Worm (Caenorhabditis elegans): ENCODE results near the gene clik-2.

ce11 chrX:7689570-7689969 lies 551 bp upstream of the clik-2 start:
- TF ChIP-seq blmp-1 (tag; optimal IDR thresholded peaks at IDR 0.05; ENCODE audit: insufficient read depth) (no peak), sem-4 (tag; optimal IDR thresholded peaks at IDR 0.05) (no peak)

All from whole organism, L2 larva.